Fruit fly (Drosophila melanogaster): ENCODE data around the gene CG11586.
A peak's percentile ranks its signal among the peaks of the same experiment; 100 is the strongest.

Gene CG11586

dm6 chr3L:4230357-4230901 is 31.8 kb downstream of the CG11586 start (continued):
- TF ChIP-seq slbo (GFP tag; IDR thresholded peaks at IDR 0.05) (peak; percentile 51), eve (GFP tag; optimal IDR thresholded peaks at IDR 0.05) (peak; percentile 98 to 99), CG43689 (GFP tag; IDR thresholded peaks at IDR 0.05) (no peak), Dad (GFP tag; optimal IDR thresholded peaks at IDR 0.05) (peak; percentile 91), nerfin-2 (GFP tag; IDR thresholded peaks at IDR 0.05; ENCODE audit: partially characterized antibody) (no peak), CG3726 (GFP tag; IDR thresholded peaks at IDR 0.05) (peak; percentile 86; the same call in 2 of the 3 replicates), ci (GFP tag; IDR thresholded peaks at IDR 0.05) (peak; percentile 88), CG31388 (GFP tag; optimal IDR thresholded peaks at IDR 0.05) (peak; percentile 74), CG31224 (GFP tag; IDR thresholded peaks at IDR 0.05) (peak; percentile 45; the same call in 1 of the 2 replicates), CG14860 (GFP tag; IDR thresholded peaks at IDR 0.05; ENCODE audit: partially characterized antibody) (no peak), Meics (GFP tag; optimal IDR thresholded peaks at IDR 0.05) (peak; percentile 67), CG18011 (GFP tag; optimal IDR thresholded peaks at IDR 0.05) (peak; percentile 38), CG12104 (GFP tag; optimal IDR thresholded peaks at IDR 0.05) (peak; percentile 85), Hmx (GFP tag; optimal IDR thresholded peaks at IDR 0.05) (peak; percentile 70), Hr51 (GFP tag; optimal IDR thresholded peaks at IDR 0.05) (peak; percentile 92 to 93), CG6854 (GFP tag; optimal IDR thresholded peaks at IDR 0.05) (peak; percentile 61), fd96Cb (tag; optimal IDR thresholded peaks at IDR 0.05) (peak; percentile 97), row (GFP tag; IDR thresholded peaks at IDR 0.05) (peak; percentile 96), Deaf1 (tag; optimal IDR thresholded peaks at IDR 0.05) (peak; percentile 64), Hey (tag; optimal IDR thresholded peaks at IDR 0.05) (peak; percentile 38), CG2875 (GFP tag; optimal IDR thresholded peaks at IDR 0.05) (peak; percentile 92), ham (GFP tag; IDR thresholded peaks at IDR 0.05) (no peak), CG12942 (GFP tag; optimal IDR thresholded peaks at IDR 0.05) (peak; percentile 91), CG10321 (GFP tag; IDR thresholded peaks at IDR 0.05) (peak; percentile 36; the same call in 1 of the 2 replicates), tin (GFP tag; optimal IDR thresholded peaks at IDR 0.05) (peak; percentile 94), sob (GFP tag; IDR thresholded peaks at IDR 0.05) (peak; percentile 80), Nf-YB (GFP tag; optimal IDR thresholded peaks at IDR 0.05) (peak; percentile 82), Ets97D (GFP tag; optimal IDR thresholded peaks at IDR 0.05) (peak; percentile 76), Hr39 (optimal IDR thresholded peaks at IDR 0.05) (no peak), z (GFP tag; IDR thresholded peaks at IDR 0.05) (0 out of 3 replicates have a peak, but pooled peaks have one; percentile 27), pnt (GFP tag; optimal IDR thresholded peaks at IDR 0.05) (peak; percentile 96), CG1603 (tag; optimal IDR thresholded peaks at IDR 0.05) (peak; percentile 94), knrl (GFP tag; IDR thresholded peaks at IDR 0.05; ENCODE audit: partially characterized antibody) (no peak), chinmo (GFP tag; IDR thresholded peaks at IDR 0.05; ENCODE audit: partially characterized antibody) (no peak), nmo (GFP tag; optimal IDR thresholded peaks at IDR 0.05) (peak; percentile 97), cato (GFP tag; optimal IDR thresholded peaks at IDR 0.05; ENCODE audit: borderline replicate concordance) (peak; percentile 91), Doc3 (GFP tag; IDR thresholded peaks at IDR 0.05; ENCODE audit: partially characterized antibody) (no peak), sisA (GFP tag; IDR thresholded peaks at IDR 0.05) (peak; percentile 94), inv (GFP tag; IDR thresholded peaks at IDR 0.05; ENCODE audit: partially characterized antibody) (no peak), trh (GFP tag; optimal IDR thresholded peaks at IDR 0.05) (peak; percentile 83), CG4328 (GFP tag; optimal IDR thresholded peaks at IDR 0.05) (peak; percentile 86), sim (GFP tag; IDR thresholded peaks at IDR 0.05) (peak; percentile 86), hth (optimal IDR thresholded peaks at IDR 0.05) (no peak), Dll (GFP tag; IDR thresholded peaks at IDR 0.05; ENCODE audit: partially characterized antibody) (no peak), Hr3 (GFP tag; optimal IDR thresholded peaks at IDR 0.05) (peak; percentile 94), CG2120 (GFP tag; optimal IDR thresholded peaks at IDR 0.05) (peak; percentile 43), CG11723 (GFP tag; optimal IDR thresholded peaks at IDR 0.05) (peak; percentile 87), ro (GFP tag; IDR thresholded peaks at IDR 0.05) (peak; percentile 75; the same call in 1 of the 2 replicates), CG1529 (GFP tag; optimal IDR thresholded peaks at IDR 0.05) (peak; percentile 96), CG17612 (GFP tag; IDR thresholded peaks at IDR 0.05) (peak; percentile 40; the same call in 1 of the 2 replicates)

Data from whole organism, embryonic.